Worm (Caenorhabditis elegans) whole organism, young adult: ENCODE measurements around the gene F56D2.3.

Experiments
- B0019.2 ChIP-seq: fragments of 200-800 bp; sonication (Bioruptor generic); conservative IDR thresholded peaks from 2 replicates; pipeline ENCODE4 v1.3.6; 2022; ENCODE audit warnings: missing genetic modification reagents, missing genetic modification characterization, missing compliant biosample characterization
- B0336.3 ChIP-seq: fragments of 200-800 bp; sonication (Bioruptor generic); IDR thresholded peaks from 2 replicates; pipeline ENCODE4 v1.3.6; 2022; ENCODE audit warnings: missing genetic modification characterization, missing compliant biosample characterization
- C17E4.6 ChIP-seq: fragments of 200-800 bp; sonication (Bioruptor generic); IDR thresholded peaks from 2 replicates; pipeline ENCODE4 v1.3.6; 2022; ENCODE audit warnings: missing genetic modification reagents, missing genetic modification characterization, missing compliant biosample characterization
- D2030.7 ChIP-seq: fragments of 200-800 bp; sonication (Bioruptor generic); IDR thresholded peaks from 2 replicates; pipeline ENCODE4 v1.3.6; 2022; ENCODE audit warnings: missing genetic modification reagents, missing genetic modification characterization, missing compliant biosample characterization
- F23B12.7 ChIP-seq: sonication (generic microtip); optimal IDR thresholded peaks from 2 replicates; lab custom pipeline; 2017; ENCODE audit warnings: missing genetic modification characterization, mild to moderate bottlenecking, missing compliant biosample characterization, antibody characterized with exemption, moderate library complexity; ENCODE audit not compliant: insufficient read depth
- F37B4.10 ChIP-seq: fragments of 200-800 bp; sonication (Bioruptor generic); IDR thresholded peaks from 2 replicates; pipeline ENCODE4 v1.3.6; 2022; ENCODE audit warnings: missing genetic modification characterization, missing compliant biosample characterization
- F49E8.2 ChIP-seq: sonication (generic microtip); optimal IDR thresholded peaks from 3 replicates; lab custom pipeline; 2017; ENCODE audit warnings: missing genetic modification characterization, mild to moderate bottlenecking, missing compliant biosample characterization, antibody characterized with exemption, moderate library complexity; ENCODE audit not compliant: insufficient read depth
- F57C9.4 ChIP-seq: sonication (generic microtip); optimal IDR thresholded peaks from 2 replicates; lab custom pipeline; 2017; ENCODE audit warnings: mild to moderate bottlenecking, missing genetic modification characterization, missing compliant biosample characterization
- Y79H2A.3 ChIP-seq: fragments of 200-800 bp; sonication (Bioruptor generic); conservative IDR thresholded peaks from 2 replicates; pipeline ENCODE4 v1.3.6; 2022; ENCODE audit warnings: missing genetic modification reagents, missing genetic modification characterization, missing compliant biosample characterization
- Y95B8A.8 ChIP-seq: fragments of 200-800 bp; sonication (Bioruptor generic); IDR thresholded peaks from 2 replicates; pipeline ENCODE4 v1.3.6; 2022; ENCODE audit warnings: missing genetic modification reagents, missing genetic modification characterization, missing compliant biosample characterization
- atf-7 ChIP-seq: sonication (generic microtip); optimal IDR thresholded peaks from 2 replicates; lab custom pipeline; 2017; ENCODE audit warnings: mild to moderate bottlenecking, missing genetic modification characterization, missing compliant biosample characterization
- athp-1 ChIP-seq: sonication (generic microtip); optimal IDR thresholded peaks from 2 replicates; lab custom pipeline; 2017; ENCODE audit warnings: mild to moderate bottlenecking, missing genetic modification characterization, missing compliant biosample characterization
- attf-5 ChIP-seq: fragments of 200-800 bp; sonication (Bioruptor generic); optimal IDR thresholded peaks from 2 replicates; lab custom pipeline; 2018; ENCODE audit warnings: mild to moderate bottlenecking, missing genetic modification characterization, missing compliant biosample characterization
- bed-2 ChIP-seq: fragments of 200-800 bp; sonication (Bioruptor generic); IDR thresholded peaks from 2 replicates; pipeline ENCODE4 v1.3.6; 2022; ENCODE audit warnings: missing genetic modification reagents, missing genetic modification characterization, missing compliant biosample characterization
- cebp-1 ChIP-seq, 2 experiments: fragments of 200-800 bp in 1 of 2; sonication (Bioruptor generic) in 1 of 2; sonication (generic microtip) in 1 of 2; IDR thresholded peaks in 1 of 2; optimal IDR thresholded peaks in 1 of 2; 2 replicates each; pipeline versions ENCODE4 v1.3.6 to Lab custom; 2017 to 2022; ENCODE audit warnings: missing compliant biosample characterization in 2 of 2, missing genetic modification characterization in 2 of 2, mild to moderate bottlenecking in 1 of 2, missing genetic modification reagents in 1 of 2, moderate library complexity in 1 of 2
- ceh-27 ChIP-seq: fragments of 200-800 bp; sonication (Bioruptor generic); optimal IDR thresholded peaks from 2 replicates; lab custom pipeline; 2018; ENCODE audit warnings: mild to moderate bottlenecking, missing genetic modification characterization, moderate library complexity, missing compliant biosample characterization
- ceh-40 ChIP-seq: fragments of 200-800 bp; sonication (Bioruptor generic); IDR thresholded peaks from 2 replicates; pipeline ENCODE4 v1.3.6; 2022; ENCODE audit warnings: missing genetic modification characterization, missing compliant biosample characterization
- ceh-91 ChIP-seq: fragments of 200-800 bp; sonication (Bioruptor generic); IDR thresholded peaks from 2 replicates; pipeline ENCODE4 v1.3.6; 2022; ENCODE audit warnings: missing genetic modification reagents, missing genetic modification characterization, missing compliant biosample characterization
- dox-1 ChIP-seq: fragments of 200-800 bp; sonication (Bioruptor generic); IDR thresholded peaks from 2 replicates; pipeline ENCODE4 v1.3.6; 2022; ENCODE audit warnings: missing genetic modification reagents, missing genetic modification characterization, missing compliant biosample characterization
- ekl-4 ChIP-seq: fragments of 200-800 bp; sonication (Bioruptor generic); IDR thresholded peaks from 2 replicates; pipeline ENCODE4 v1.3.6; 2022; ENCODE audit warnings: missing genetic modification reagents, missing genetic modification characterization, missing compliant biosample characterization
- hlh-12 ChIP-seq: sonication (generic microtip); optimal IDR thresholded peaks from 2 replicates; lab custom pipeline; 2016; ENCODE audit warnings: missing genetic modification characterization, missing compliant biosample characterization
- hsf-1 ChIP-seq: fragments of 200-800 bp; sonication (Bioruptor generic); IDR thresholded peaks from 2 replicates; pipeline ENCODE4 v1.3.6; 2022; ENCODE audit warnings: missing genetic modification reagents, missing genetic modification characterization, missing compliant biosample characterization
- lin-26 ChIP-seq: fragments of 200-800 bp; sonication (Bioruptor generic); IDR thresholded peaks from 2 replicates; pipeline ENCODE4 v1.3.6; 2022; ENCODE audit warnings: missing genetic modification reagents, missing genetic modification characterization, missing compliant biosample characterization
- lin-35 ChIP-seq, 3 experiments: fragments of 150-350 bp in 2 of 3; sonication (generic microtip) in 1 of 3; optimal IDR thresholded peaks; 2 replicates each; lab custom pipeline; 2014 to 2018; ENCODE audit warnings: missing biosample characterization in 3 of 3, missing genetic modification characterization in 3 of 3, missing genetic modification reagents in 3 of 3
- lin-54 ChIP-seq: fragments of 200-800 bp; sonication (Bioruptor generic); optimal IDR thresholded peaks from 2 replicates; lab custom pipeline; 2018; ENCODE audit warnings: mild to moderate bottlenecking, missing genetic modification characterization, missing compliant biosample characterization
- madf-10 ChIP-seq: sonication (generic microtip); optimal IDR thresholded peaks from 2 replicates; lab custom pipeline; 2016; ENCODE audit warnings: mild to moderate bottlenecking, missing genetic modification characterization, missing compliant biosample characterization
- madf-6 ChIP-seq: fragments of 200-800 bp; sonication (Bioruptor generic); IDR thresholded peaks from 2 replicates; pipeline ENCODE4 v1.3.6; 2022; ENCODE audit warnings: missing genetic modification reagents, missing genetic modification characterization, missing compliant biosample characterization
- mcd-1 ChIP-seq: fragments of 200-800 bp; sonication (Bioruptor generic); IDR thresholded peaks from 2 replicates; pipeline ENCODE4 v1.3.6; 2022; ENCODE audit warnings: missing genetic modification reagents, missing genetic modification characterization, missing compliant biosample characterization
- mel-28 ChIP-seq: sonication (generic microtip); optimal IDR thresholded peaks from 2 replicates; lab custom pipeline; 2016; ENCODE audit warnings: borderline replicate concordance, mild to moderate bottlenecking, missing genetic modification characterization, missing compliant biosample characterization
- mes-4 ChIP-seq: sonication (generic microtip); optimal IDR thresholded peaks from 2 replicates; lab custom pipeline; 2016; ENCODE audit warnings: missing genotype, missing genetic modification characterization, missing compliant biosample characterization
- mxl-1 ChIP-seq: sonication (generic microtip); optimal IDR thresholded peaks from 2 replicates; lab custom pipeline; 2016; ENCODE audit warnings: missing genetic modification characterization, missing compliant biosample characterization
- nhr-120 ChIP-seq: fragments of 200-800 bp; sonication (Bioruptor generic); IDR thresholded peaks from 2 replicates; pipeline ENCODE4 v1.3.6; 2022; ENCODE audit warnings: missing genetic modification characterization, missing compliant biosample characterization
- nhr-80 ChIP-seq: sonication (generic microtip); optimal IDR thresholded peaks from 2 replicates; lab custom pipeline; 2016; ENCODE audit warnings: missing genetic modification characterization, missing compliant biosample characterization
- pbrm-1 ChIP-seq: fragments of 200-800 bp; sonication (Bioruptor generic); IDR thresholded peaks from 2 replicates; pipeline ENCODE4 v1.3.6; 2022; ENCODE audit warnings: missing genetic modification reagents, missing genetic modification characterization, missing compliant biosample characterization
- rec-8 ChIP-seq, 2 experiments: sonication (generic microtip); optimal IDR thresholded peaks; 2 replicates each; lab custom pipeline; 2016; ENCODE audit warnings: mild to moderate bottlenecking in 2 of 2, missing genetic modification characterization in 2 of 2, missing genetic modification reagents in 2 of 2, missing genotype in 2 of 2, missing biosample characterization in 1 of 2, missing compliant biosample characterization in 1 of 2, moderate library complexity in 1 of 2
- repo-1 ChIP-seq: sonication (generic microtip); optimal IDR thresholded peaks from 2 replicates; lab custom pipeline; 2017; ENCODE audit warnings: mild to moderate bottlenecking, missing genetic modification characterization, missing compliant biosample characterization
- sea-2 ChIP-seq: fragments of 200-800 bp; sonication (Bioruptor generic); IDR thresholded peaks from 2 replicates; pipeline ENCODE4 v1.3.6; 2022; ENCODE audit warnings: missing genetic modification characterization, missing compliant biosample characterization
- snpc-1.1 ChIP-seq: sonication (generic microtip); optimal IDR thresholded peaks from 2 replicates; lab custom pipeline; 2017; ENCODE audit warnings: missing genetic modification characterization, mild to moderate bottlenecking, missing compliant biosample characterization, antibody characterized with exemption, moderate library complexity, missing genotype, missing genetic modification reagents; ENCODE audit not compliant: insufficient read depth
- sptf-2 ChIP-seq: fragments of 200-800 bp; sonication (Bioruptor generic); optimal IDR thresholded peaks from 2 replicates; lab custom pipeline; 2018; ENCODE audit warnings: mild to moderate bottlenecking, missing genetic modification characterization, missing compliant biosample characterization
- tbp1 ChIP-seq: fragments of 200-800 bp; sonication (Bioruptor generic); optimal IDR thresholded peaks from 2 replicates; lab custom pipeline; 2018; ENCODE audit warnings: mild to moderate bottlenecking, missing genetic modification characterization, missing compliant biosample characterization
- unc-62 ChIP-seq: fragments of 150-350 bp; optimal IDR thresholded peaks from 2 replicates; lab custom pipeline; 2014; ENCODE audit warnings: missing biosample characterization, missing genetic modification reagents, missing genetic modification characterization
- xnd-1 ChIP-seq: sonication (generic microtip); optimal IDR thresholded peaks from 2 replicates; lab custom pipeline; 2016; ENCODE audit warnings: missing genotype, missing genetic modification reagents, missing genetic modification characterization, missing compliant biosample characterization
- zfh-2 ChIP-seq: fragments of 200-800 bp; sonication (Bioruptor generic); conservative IDR thresholded peaks from 2 replicates; pipeline ENCODE4 v1.3.6; 2022; ENCODE audit warnings: missing genetic modification reagents, missing genetic modification characterization, missing compliant biosample characterization
- zim-3 ChIP-seq: sonication (generic microtip); optimal IDR thresholded peaks from 2 replicates; lab custom pipeline; 2017; ENCODE audit warnings: mild to moderate bottlenecking, missing genetic modification characterization, moderate library complexity, missing compliant biosample characterization
- ztf-18 ChIP-seq: sonication (generic microtip); optimal IDR thresholded peaks from 2 replicates; lab custom pipeline; 2016; ENCODE audit warnings: missing genotype, mild to moderate bottlenecking, missing genetic modification characterization, missing compliant biosample characterization
- ztf-6 ChIP-seq: fragments of 200-800 bp; sonication (Bioruptor generic); IDR thresholded peaks from 2 replicates; pipeline ENCODE4 v1.3.6; 2022; ENCODE audit warnings: missing genetic modification reagents, missing genetic modification characterization, missing compliant biosample characterization

Gene F56D2.3

ce11 chrIII:5588746-5589145, 4.0 kb downstream of the F56D2.3 start (continued):
- TF ChIP-seq C17E4.6 (GFP tag; lab: Robert Waterston, UW) = 0 out of 2 replicates have a peak, but pooled peaks have one; percentile 31
- TF ChIP-seq ekl-4 (GFP tag; lab: Robert Waterston, UW) = no peak
- peak; percentile 43; the same call in 1 of the 2 replicates for TF ChIP-seq D2030.7 (GFP tag; lab: Robert Waterston, UW)
- no peak for TF ChIP-seq xnd-1
- peak; percentile 68 for TF ChIP-seq B0336.3 (GFP tag; lab: Robert Waterston, UW)
- TF ChIP-seq madf-6 (GFP tag; lab: Robert Waterston, UW) = peak; percentile 52
- TF ChIP-seq Y79H2A.3 (GFP tag; lab: Robert Waterston, UW) = 0 out of 2 replicates have a peak, but pooled peaks have one; percentile 59

DNA sequence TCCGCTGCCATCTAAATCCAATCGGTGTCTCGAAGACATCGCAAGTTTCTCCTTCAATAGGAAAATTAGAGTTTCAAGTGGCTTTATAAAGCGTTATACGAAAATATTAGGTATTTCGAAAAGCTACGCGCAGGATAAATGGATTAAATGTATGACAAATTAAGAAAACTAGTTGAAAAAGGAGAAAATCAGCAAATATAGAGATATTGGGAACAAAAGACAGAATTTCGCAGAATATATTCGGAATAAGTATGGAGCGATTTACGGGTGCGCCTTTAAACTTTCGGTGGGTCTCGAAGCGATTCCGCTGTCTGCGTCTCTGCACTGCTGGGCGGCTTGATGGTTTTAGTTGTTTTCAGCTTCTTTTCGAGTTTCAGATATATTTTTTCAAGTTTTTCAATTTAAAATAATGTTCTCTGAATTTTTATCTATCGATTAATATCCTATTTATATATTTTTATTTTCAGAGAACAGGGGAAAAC, 7.0 kb downstream of the F56D2.3 start, which contains the start of the genes ddx-15 and ucr-1:
Gene ddx-15, minus strand, starts transcription at position 51 of the 482 bp plus-strand sequence.
Gene ucr-1, plus strand, starts transcription at position 468 of the 482 bp plus-strand sequence.
- TF ChIP-seq bed-2 (GFP tag; lab: Robert Waterston, UW) (no peak), sptf-2 (GFP tag; lab: Kevin White, UChicago) (no peak), zfh-2 (GFP tag; lab: Robert Waterston, UW) (no peak), F49E8.2 (tag; lab: Kevin White, UChicago) (peak; percentile 21), F57C9.4 (tag; lab: Kevin White, UChicago) (no peak), cebp-1 (GFP tag; IDR thresholded peaks at IDR 0.05; lab: Robert Waterston, UW) (no peak), cebp-1 (tag; optimal IDR thresholded peaks at IDR 0.05; lab: Kevin White, UChicago) (peak; percentile 18), zim-3 (tag; lab: Kevin White, UChicago) (no peak), lin-26 (GFP tag; lab: Robert Waterston, UW) (no peak), madf-10 (tag; lab: Kevin White, UChicago) (no peak), pbrm-1 (GFP tag; lab: Robert Waterston, UW) (peak; percentile 59; the same call in 1 of the 2 replicates), mcd-1 (GFP tag; lab: Robert Waterston, UW) (peak; percentile 74), F37B4.10 (GFP tag; lab: Robert Waterston, UW) (no peak), repo-1 (tag; lab: Kevin White, UChicago) (no peak), Y95B8A.8 (no peak), nhr-120 (GFP tag; lab: Robert Waterston, UW) (no peak), lin-35 (GFP tag; optimal IDR thresholded peaks at IDR 0.05; lab: Kevin White, UChicago) (peak in 1 of 3 experiments; percentile 36), ceh-91 (GFP tag; lab: Robert Waterston, UW) (peak; percentile 64), unc-62 (GFP tag; lab: Kevin White, UChicago) (no peak), dox-1 (GFP tag; lab: Robert Waterston, UW) (peak; percentile 66), sea-2 (GFP tag; lab: Robert Waterston, UW) (no peak), ztf-6 (no peak), mes-4 (tag; lab: Kevin White, UChicago) (no peak), hlh-12 (tag; lab: Kevin White, UChicago) (no peak), athp-1 (tag; lab: Kevin White, UChicago) (no peak), mxl-1 (tag; lab: Kevin White, UChicago) (no peak), mel-28 (tag; lab: Kevin White, UChicago) (no peak), hsf-1 (GFP tag; lab: Robert Waterston, UW) (no peak), Y79H2A.3 (GFP tag; lab: Robert Waterston, UW) (no peak), F23B12.7 (peak; percentile 47), ceh-27 (no peak), B0019.2 (GFP tag; lab: Robert Waterston, UW) (peak; percentile 52; the same call in 1 of the 2 replicates), attf-5 (GFP tag; lab: Kevin White, UChicago) (peak; percentile 63), ekl-4 (GFP tag; lab: Robert Waterston, UW) (no peak), atf-7 (tag; lab: Kevin White, UChicago) (no peak), nhr-80 (tag; lab: Kevin White, UChicago) (peak; percentile 20), rec-8 (tag; optimal IDR thresholded peaks at IDR 0.05; lab: Kevin White, UChicago) (no peak), D2030.7 (GFP tag; lab: Robert Waterston, UW) (peak; percentile 62), snpc-1.1 (tag; lab: Kevin White, UChicago) (peak; percentile 8), ceh-40 (no peak), ztf-18 (tag; lab: Kevin White, UChicago) (peak; percentile 4), lin-54 (GFP tag; lab: Kevin White, UChicago) (peak; percentile 64), tbp1 (GFP tag; lab: Kevin White, UChicago) (peak; percentile 40)
